Worm (Caenorhabditis elegans) whole organism, L3 larva: Measurements from ENCODE around the gene srlf-19.

Source experiments
- ZK546.5 ChIP-seq: sonication (generic microtip); optimal IDR thresholded peaks from 2 replicates; lab custom pipeline; 2017; ENCODE audit warnings: missing biosample characterization, missing genetic modification characterization
- aly-2 ChIP-seq: fragments of 150-350 bp; optimal IDR thresholded peaks from 2 replicates; lab custom pipeline; 2014; ENCODE audit warnings: missing biosample characterization, missing genetic modification characterization
- ama-1 ChIP-seq: fragments of 150-350 bp; optimal IDR thresholded peaks from 2 replicates; lab custom pipeline; 2018
- ceh-28 ChIP-seq: fragments of 150-350 bp; optimal IDR thresholded peaks from 2 replicates; lab custom pipeline; 2014; ENCODE audit warnings: missing biosample characterization, missing genetic modification reagents, missing genetic modification characterization
- ceh-9 ChIP-seq: sonication (generic microtip); optimal IDR thresholded peaks from 2 replicates; lab custom pipeline; 2018; ENCODE audit warnings: missing biosample characterization, missing genetic modification characterization
- daf-12 ChIP-seq: fragments of 150-350 bp; optimal IDR thresholded peaks from 2 replicates; lab custom pipeline; 2014; ENCODE audit warnings: missing biosample characterization, missing genetic modification reagents, missing genetic modification characterization
- egl-5 ChIP-seq: fragments of 150-350 bp; optimal IDR thresholded peaks from 2 replicates; lab custom pipeline; 2017; ENCODE audit warnings: missing biosample characterization, missing genetic modification reagents, missing genetic modification characterization, inconsistent platforms
- elt-1 ChIP-seq: fragments of 150-350 bp; optimal IDR thresholded peaks from 2 replicates; lab custom pipeline; 2014; ENCODE audit warnings: missing biosample characterization, missing genetic modification characterization
- elt-2 ChIP-seq: sonication (generic microtip); optimal IDR thresholded peaks from 2 replicates; lab custom pipeline; 2016; ENCODE audit warnings: missing genetic modification reagents, mild to moderate bottlenecking, missing genetic modification characterization, missing compliant biosample characterization
- eor-1 ChIP-seq, 2 experiments: fragments of 150-350 bp; optimal IDR thresholded peaks; 2 replicates each; lab custom pipeline; 2014 to 2018; ENCODE audit warnings: missing biosample characterization in 2 of 2, missing genetic modification characterization in 2 of 2
- fkh-10 ChIP-seq: sonication (generic microtip); optimal IDR thresholded peaks from 2 replicates; lab custom pipeline; 2017; ENCODE audit warnings: missing biosample characterization, missing genetic modification reagents, missing genetic modification characterization
- fkh-2 ChIP-seq: fragments of 150-350 bp; optimal IDR thresholded peaks from 2 replicates; lab custom pipeline; 2014; ENCODE audit warnings: missing biosample characterization, missing genetic modification reagents, missing genetic modification characterization
- hmg-11 ChIP-seq: sonication (generic microtip); optimal IDR thresholded peaks from 2 replicates; lab custom pipeline; 2016; ENCODE audit warnings: missing genetic modification characterization, missing compliant biosample characterization
- jun-1 ChIP-seq: fragments of 150-350 bp; optimal IDR thresholded peaks from 2 replicates; lab custom pipeline; 2014; ENCODE audit warnings: missing biosample characterization, missing genetic modification reagents, missing genetic modification characterization
- lin-15B ChIP-seq: fragments of 150-350 bp; optimal IDR thresholded peaks from 2 replicates; lab custom pipeline; 2014; ENCODE audit warnings: missing biosample characterization, missing genetic modification characterization
- lin-39 ChIP-seq: fragments of 150-350 bp; optimal IDR thresholded peaks from 2 replicates; lab custom pipeline; 2018; ENCODE audit warnings: missing biosample characterization, missing genetic modification reagents, missing genetic modification characterization
- mdl-1 ChIP-seq: fragments of 150-350 bp; optimal IDR thresholded peaks from 2 replicates; lab custom pipeline; 2014; ENCODE audit warnings: missing biosample characterization, missing genetic modification characterization
- mml-1 ChIP-seq: fragments of 150-350 bp; sonication (generic microtip); optimal IDR thresholded peaks from 3 replicates; lab custom pipeline; 2014; ENCODE audit warnings: missing biosample characterization, missing genetic modification characterization
- nfya-1 ChIP-seq: sonication (generic microtip); optimal IDR thresholded peaks from 2 replicates; lab custom pipeline; 2017; ENCODE audit warnings: missing genetic modification characterization, mild to moderate bottlenecking, missing compliant biosample characterization, antibody characterized with exemption, moderate library complexity; ENCODE audit not compliant: insufficient read depth
- nhr-11 ChIP-seq: fragments of 150-350 bp; optimal IDR thresholded peaks from 2 replicates; lab custom pipeline; 2014; ENCODE audit warnings: missing biosample characterization, missing genetic modification characterization
- nhr-12 ChIP-seq: fragments of 150-350 bp; optimal IDR thresholded peaks from 2 replicates; lab custom pipeline; 2014; ENCODE audit warnings: missing biosample characterization, missing genetic modification characterization
- nhr-25 ChIP-seq: sonication (generic microtip); optimal IDR thresholded peaks from 2 replicates; lab custom pipeline; 2017; ENCODE audit warnings: missing biosample characterization, missing genetic modification characterization
- nhr-43 ChIP-seq: sonication (generic microtip); optimal IDR thresholded peaks from 2 replicates; lab custom pipeline; 2016; ENCODE audit warnings: mild to moderate bottlenecking, missing genetic modification characterization, missing compliant biosample characterization; ENCODE audit not compliant: poor library complexity, severe bottlenecking
- nhr-76 ChIP-seq: fragments of 150-350 bp; sonication (generic microtip); optimal IDR thresholded peaks from 5 replicates; lab custom pipeline; 2014; ENCODE audit warnings: missing biosample characterization, missing genetic modification characterization
- nhr-77 ChIP-seq: fragments of 150-350 bp; optimal IDR thresholded peaks from 2 replicates; lab custom pipeline; 2014; ENCODE audit warnings: missing biosample characterization, missing genetic modification characterization
- pha-4 ChIP-seq: fragments of 150-350 bp; optimal IDR thresholded peaks from 2 replicates; lab custom pipeline; 2014; ENCODE audit warnings: missing biosample characterization, missing genetic modification reagents, missing genetic modification characterization
- pqm-1 ChIP-seq: fragments of 150-350 bp; optimal IDR thresholded peaks from 2 replicates; lab custom pipeline; 2017; ENCODE audit warnings: missing biosample characterization, missing genetic modification characterization, inconsistent platforms
- skn-1 ChIP-seq: fragments of 150-350 bp; optimal IDR thresholded peaks from 2 replicates; lab custom pipeline; 2014; ENCODE audit warnings: missing biosample characterization, missing genetic modification characterization
- snpc-4 ChIP-seq: fragments of 150-350 bp; optimal IDR thresholded peaks from 2 replicates; lab custom pipeline; 2014; ENCODE audit warnings: missing biosample characterization, missing genetic modification characterization
- tbx-2 ChIP-seq: sonication (generic microtip); optimal IDR thresholded peaks from 2 replicates; lab custom pipeline; 2016; ENCODE audit warnings: mild to moderate bottlenecking, missing genetic modification characterization, missing compliant biosample characterization
- unc-39 ChIP-seq: sonication (generic microtip); optimal IDR thresholded peaks from 4 replicates; lab custom pipeline; 2017; ENCODE audit warnings: missing biosample characterization, missing genetic modification characterization
- unc-62 ChIP-seq: fragments of 150-350 bp; sonication (generic microtip); optimal IDR thresholded peaks from 4 replicates; lab custom pipeline; 2014; ENCODE audit warnings: missing biosample characterization, missing genetic modification reagents, missing genetic modification characterization
- zag-1 ChIP-seq: fragments of 150-350 bp; optimal IDR thresholded peaks from 2 replicates; lab custom pipeline; 2014; ENCODE audit warnings: missing biosample characterization, missing genetic modification characterization
- ztf-4 ChIP-seq: fragments of 150-350 bp; optimal IDR thresholded peaks from 2 replicates; lab custom pipeline; 2014; ENCODE audit warnings: missing biosample characterization, missing genetic modification characterization

Gene srlf-19

ce11 chrV:468460-468859 is 36.8 kb upstream of the srlf-19 start, which contains the start of gene srbc-57:
Gene srbc-57, minus strand, starts transcription at chrV:468560.
- TF ChIP-seq ZK546.5 (tag; lab: Kevin White, UChicago): no peak
- TF ChIP-seq unc-62 (GFP tag; lab: Kevin White, UChicago): no peak
- TF ChIP-seq elt-1: no peak
- TF ChIP-seq nhr-76 (tag; lab: Kevin White, UChicago): no peak
- no peak for TF ChIP-seq skn-1
- no peak for TF ChIP-seq nfya-1 (tag; lab: Kevin White, UChicago)
- no peak for TF ChIP-seq egl-5 (tag; lab: Kevin White, UChicago)
- TF ChIP-seq, all 47 proteins: peak for 0

- no peak for TF ChIP-seq unc-39 (tag; lab: Kevin White, UChicago)
- TF ChIP-seq daf-12: no peak
- TF ChIP-seq nhr-12 (tag; lab: Kevin White, UChicago): no peak
- no peak for TF ChIP-seq ama-1 (lab: Kevin White, UChicago)
- TF ChIP-seq nhr-43 (tag; lab: Kevin White, UChicago): no peak
- no peak for TF ChIP-seq ceh-9
- TF ChIP-seq aly-2 (tag; lab: Kevin White, UChicago): no peak
- TF ChIP-seq fkh-10: no peak
- TF ChIP-seq zag-1: no peak
- no peak for TF ChIP-seq tbx-2 (tag; lab: Kevin White, UChicago)
- no peak for TF ChIP-seq elt-2
- no peak for TF ChIP-seq pha-4 (tag; lab: Kevin White, UChicago)
Measured at ce11 chrV:472589-472988, 32.7 kb upstream of the srlf-19 start, which contains the start of gene srt-31. Gene srt-31, plus strand, starts transcription at chrV:472889.

- TF ChIP-seq nhr-43 (tag; lab: Kevin White, UChicago) (no peak), lin-39 (tag; lab: Kevin White, UChicago) (no peak), pqm-1 (tag; lab: Kevin White, UChicago) (peak; percentile 85), mml-1 (tag; lab: Kevin White, UChicago) (no peak), nhr-12 (tag; lab: Kevin White, UChicago) (no peak), ztf-4 (tag; lab: Kevin White, UChicago) (no peak), mdl-1 (tag; lab: Kevin White, UChicago) (no peak), daf-12 (no peak), egl-5 (tag; lab: Kevin White, UChicago) (no peak), nhr-77 (no peak), nhr-25 (tag; lab: Kevin White, UChicago) (no peak), jun-1 (peak; percentile 62), zag-1 (no peak), snpc-4 (tag; lab: Kevin White, UChicago) (no peak), nfya-1 (tag; lab: Kevin White, UChicago) (no peak), eor-1 (tag; optimal IDR thresholded peaks at IDR 0.05; lab: Kevin White, UChicago) (no peak), ceh-28 (tag; lab: Kevin White, UChicago) (no peak), skn-1 (no peak), fkh-10 (no peak), pha-4 (tag; lab: Kevin White, UChicago) (peak; percentile 38), elt-2 (peak; percentile 73), lin-15B (no peak), nhr-11 (tag; lab: Kevin White, UChicago) (no peak), tbx-2 (tag; lab: Kevin White, UChicago) (no peak)
Measured at ce11 chrV:474516-474915, 30.8 kb upstream of the srlf-19 start, which contains the start of gene nhr-99. Gene nhr-99, plus strand, starts transcription at chrV:474778.

ce11 chrV:477664-478212 is 27.6 kb upstream of the srlf-19 start, which contains the start of gene nhr-55:
Gene nhr-55, plus strand, starts transcription at chrV:478162.
- TF ChIP-seq nhr-43 (tag; lab: Kevin White, UChicago) (no peak), pqm-1 (tag; lab: Kevin White, UChicago) (peak; percentile 90), nhr-11 (tag; lab: Kevin White, UChicago) (no peak), tbx-2 (tag; lab: Kevin White, UChicago) (no peak), elt-1 (no peak), hmg-11 (tag; lab: Kevin White, UChicago) (no peak), jun-1 (peak; percentile 56), daf-12 (no peak), nhr-25 (tag; lab: Kevin White, UChicago) (no peak), zag-1 (no peak), pha-4 (tag; lab: Kevin White, UChicago) (peak; percentile 70), elt-2 (peak; percentile 82), fkh-2 (no peak)
